Fruit fly (Drosophila melanogaster): ENCODE results near the gene CG1607.

Gene CG1607

dm6 chr3R:31404499-31405276, 22.8 kb downstream of the CG1607 start, which contains the start of gene Gprk2:
Gene Gprk2 (plus strand): TSS chr3R:31405245.
- peak; percentile 100 for TF ChIP-seq Sox14 (GFP tag; optimal IDR thresholded peaks at IDR 0.05)
- peak; percentile 100 for TF ChIP-seq Lpt (GFP tag; optimal IDR thresholded peaks at IDR 0.05)
- peak; percentile 95 for TF ChIP-seq fkh (GFP tag; optimal IDR thresholded peaks at IDR 0.05)
- peak; percentile 100 for TF ChIP-seq spab (GFP tag; optimal IDR thresholded peaks at IDR 0.05)
- peak; percentile 100 for TF ChIP-seq eg (GFP tag; IDR thresholded peaks at IDR 0.05)
- peak; percentile 99 to 100 for TF ChIP-seq ss (GFP tag; optimal IDR thresholded peaks at IDR 0.05)
- TF ChIP-seq Gug (GFP tag; IDR thresholded peaks at IDR 0.05) = peak; percentile 100
- TF ChIP-seq CG11762 (GFP tag; optimal IDR thresholded peaks at IDR 0.05; ENCODE audit: insufficient read depth) = peak; percentile 100
- TF ChIP-seq Sox15 (GFP tag; optimal IDR thresholded peaks at IDR 0.05) = peak; percentile 100
- TF ChIP-seq CG11902 (GFP tag; optimal IDR thresholded peaks at IDR 0.05) = peak; percentile 100
- peak; percentile 100 for TF ChIP-seq CG6854 (GFP tag; optimal IDR thresholded peaks at IDR 0.05)
- TF ChIP-seq CG9139 (GFP tag; optimal IDR thresholded peaks at IDR 0.05) = peak; percentile 100
- TF ChIP-seq CG7368 (GFP tag; optimal IDR thresholded peaks at IDR 0.05) = peak; percentile 100
- TF ChIP-seq CG6808 (GFP tag; optimal IDR thresholded peaks at IDR 0.05) = peak; percentile 99
- peak; percentile 100 for TF ChIP-seq CG8119 (GFP tag; IDR thresholded peaks at IDR 0.05)
- TF ChIP-seq CG4318 (GFP tag; optimal IDR thresholded peaks at IDR 0.05) = peak; percentile 100
- peak; percentile 100 for TF ChIP-seq svp (GFP tag)
- TF ChIP-seq CG3919 (GFP tag; optimal IDR thresholded peaks at IDR 0.05) = peak; percentile 100
- TF ChIP-seq Ets21C (GFP tag; optimal IDR thresholded peaks at IDR 0.05) = peak; percentile 100
- TF ChIP-seq Eip75B (GFP tag; optimal IDR thresholded peaks at IDR 0.05) = peak; percentile 100
- TF ChIP-seq salr (GFP tag; optimal IDR thresholded peaks at IDR 0.05) = peak; percentile 100
- peak; percentile 99 for TF ChIP-seq dsx (GFP tag; optimal IDR thresholded peaks at IDR 0.05; ENCODE audit: poor library complexity, severe bottlenecking)
- TF ChIP-seq Eip93F (GFP tag; optimal IDR thresholded peaks at IDR 0.05) = peak; percentile 100
- TF ChIP-seq CG16779 (tag; optimal IDR thresholded peaks at IDR 0.05) = peak; percentile 99
- peak; percentile 100 for TF ChIP-seq pdm3 (GFP tag; optimal IDR thresholded peaks at IDR 0.05)
- TF ChIP-seq Smox (GFP tag; optimal IDR thresholded peaks at IDR 0.05) = peak; percentile 100
- peak; percentile 100 for TF ChIP-seq CG6792 (GFP tag; optimal IDR thresholded peaks at IDR 0.05)
- TF ChIP-seq Blimp-1 (GFP tag; optimal IDR thresholded peaks at IDR 0.05) = peak; percentile 99
- TF ChIP-seq CG6276 (GFP tag; optimal IDR thresholded peaks at IDR 0.05) = peak; percentile 100
- peak; percentile 99 for TF ChIP-seq Hr38 (GFP tag; optimal IDR thresholded peaks at IDR 0.05)
- TF ChIP-seq Ets96B (tag; optimal IDR thresholded peaks at IDR 0.05) = peak; percentile 100
- peak; percentile 100 for TF ChIP-seq Met (GFP tag; optimal IDR thresholded peaks at IDR 0.05)
- peak; percentile 100 for TF ChIP-seq CG3032 (tag; optimal IDR thresholded peaks at IDR 0.05)
- TF ChIP-seq vri (GFP tag; optimal IDR thresholded peaks at IDR 0.05) = peak; percentile 100
- peak; percentile 100 for TF ChIP-seq Eip78C (GFP tag)
- TF ChIP-seq fd85E (GFP tag; optimal IDR thresholded peaks at IDR 0.05) = peak; percentile 99
- TF ChIP-seq CG15336 (GFP tag; IDR thresholded peaks at IDR 0.05) = peak; percentile 100
- TF ChIP-seq fd59A (GFP tag; optimal IDR thresholded peaks at IDR 0.05) = peak; percentile 100
- TF ChIP-seq CG6163 (GFP tag; IDR thresholded peaks at IDR 0.05) = peak; percentile 100
- TF ChIP-seq esn (GFP tag; optimal IDR thresholded peaks at IDR 0.05) = peak; percentile 100
- peak; percentile 100 for TF ChIP-seq CG11294 (GFP tag; IDR thresholded peaks at IDR 0.05)
- peak; percentile 100 for TF ChIP-seq CG31627 (GFP tag; optimal IDR thresholded peaks at IDR 0.05)
- peak; percentile 100 for TF ChIP-seq dac (GFP tag; optimal IDR thresholded peaks at IDR 0.05)
- peak; percentile 100 for TF ChIP-seq CG10631 (GFP tag; optimal IDR thresholded peaks at IDR 0.05)
- TF ChIP-seq cyc (GFP tag; optimal IDR thresholded peaks at IDR 0.05) = peak; percentile 100
- TF ChIP-seq CG8632 (GFP tag; optimal IDR thresholded peaks at IDR 0.05) = peak; percentile 100
- peak; percentile 100 for TF ChIP-seq Hr39 (GFP tag; optimal IDR thresholded peaks at IDR 0.05)
- peak; percentile 99 for TF ChIP-seq CG8319 (GFP tag; optimal IDR thresholded peaks at IDR 0.05)
- TF ChIP-seq CG34406 (GFP tag; optimal IDR thresholded peaks at IDR 0.05) = peak; percentile 100
- TF ChIP-seq Sox102F (GFP tag; optimal IDR thresholded peaks at IDR 0.05) = peak; percentile 100

Measured in whole organism, prepupa.